Worm (Caenorhabditis elegans): Measurements from ENCODE around the gene sre-55.

Gene sre-55

DNA sequence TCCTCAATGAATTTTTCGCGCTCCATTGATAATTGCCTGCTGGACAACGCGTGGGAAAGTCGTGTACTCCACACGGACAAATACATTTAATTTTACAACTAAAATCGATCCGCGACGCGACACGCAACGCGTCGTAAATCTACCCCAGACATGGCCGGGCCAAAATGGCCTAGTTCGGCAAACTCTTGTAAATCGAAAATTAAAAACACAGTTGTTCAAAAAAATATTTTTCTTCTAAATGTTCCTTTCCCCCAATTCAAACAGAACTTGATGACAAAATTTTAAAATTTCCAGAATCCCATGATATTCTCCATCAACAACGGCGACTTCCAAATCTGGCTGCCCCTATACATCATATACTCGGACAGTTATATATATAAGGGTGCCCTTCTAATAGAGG is at the start of gene sre-55:
Gene sre-55, plus strand, starts transcription at position 301 of the 400 bp plus-strand sequence.
- TF ChIP-seq nhr-28 (tag; optimal IDR thresholded peaks at IDR 0.05) (no peak), unc-62 (GFP tag; optimal IDR thresholded peaks at IDR 0.05) (no peak), nhr-76 (tag; optimal IDR thresholded peaks at IDR 0.05) (no peak), zip-8 (tag; optimal IDR thresholded peaks at IDR 0.05) (no peak)

- no peak for TF ChIP-seq ceh-39 (tag; optimal IDR thresholded peaks at IDR 0.05)
These were observed 48.7 kb upstream of the sre-55 start, which contains the start of gene ife-5 for ce11 chrII:12280360-12280759. ife-5 (plus strand) TSS chrII:12280660.

DNA sequence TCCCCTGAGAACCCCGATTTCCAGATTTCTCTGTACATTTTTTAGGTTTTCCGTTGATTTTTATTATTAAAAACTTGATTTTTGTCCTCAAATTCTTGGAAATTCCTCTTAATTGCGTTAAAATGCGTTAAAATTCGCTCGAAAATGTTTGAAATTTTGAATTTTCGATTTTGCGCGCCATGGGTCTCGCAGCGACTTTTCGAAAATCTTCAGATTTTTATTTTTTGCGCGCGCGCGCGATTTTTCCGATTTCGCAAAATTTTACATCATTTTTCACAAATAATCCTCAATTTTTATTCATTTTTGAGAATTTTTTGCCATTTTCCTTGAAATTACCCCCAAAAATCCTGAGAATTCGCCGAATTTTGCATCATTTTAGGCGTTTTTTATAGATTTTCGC is 45.0 kb upstream of the sre-55 start:
- TF ChIP-seq nhr-76 (tag; optimal IDR thresholded peaks at IDR 0.05), result no peak
- TF ChIP-seq ham-2 (GFP tag; optimal IDR thresholded peaks at IDR 0.05), result no peak
- no peak for TF ChIP-seq elt-3 (tag; optimal IDR thresholded peaks at IDR 0.05)
- TF ChIP-seq lin-13 (tag; optimal IDR thresholded peaks at IDR 0.05), result no peak
- TF ChIP-seq mab-5 (tag; optimal IDR thresholded peaks at IDR 0.05), result no peak
- no peak for TF ChIP-seq blmp-1 (tag; optimal IDR thresholded peaks at IDR 0.05)
- no peak for TF ChIP-seq ztf-11 (tag; optimal IDR thresholded peaks at IDR 0.05)
- TF ChIP-seq ceh-83 (GFP tag; optimal IDR thresholded peaks at IDR 0.05), result no peak
- TF ChIP-seq pha-4 (tag; optimal IDR thresholded peaks at IDR 0.05), result no peak
- TF ChIP-seq nhr-237 (tag; optimal IDR thresholded peaks at IDR 0.05), result no peak
- TF ChIP-seq unc-62 (GFP tag; optimal IDR thresholded peaks at IDR 0.05), result no peak
- TF ChIP-seq cnd-1 (tag; optimal IDR thresholded peaks at IDR 0.05), result no peak

- TF ChIP-seq unc-120 (tag; optimal IDR thresholded peaks at IDR 0.05; ENCODE audit: poor library complexity, severe bottlenecking) (no peak), mab-5 (tag; optimal IDR thresholded peaks at IDR 0.05) (no peak), ces-1 (GFP tag; optimal IDR thresholded peaks at IDR 0.05) (no peak), ceh-83 (GFP tag; optimal IDR thresholded peaks at IDR 0.05) (no peak), sptf-1 (tag; optimal IDR thresholded peaks at IDR 0.05) (no peak), nhr-28 (tag; optimal IDR thresholded peaks at IDR 0.05) (no peak), nhr-76 (tag; optimal IDR thresholded peaks at IDR 0.05) (no peak), tbx-8 (GFP tag; optimal IDR thresholded peaks at IDR 0.05) (no peak), hlh-1 (tag; optimal IDR thresholded peaks at IDR 0.05) (no peak), drap-1 (GFP tag; optimal IDR thresholded peaks at IDR 0.05) (no peak)
These were observed 40.0 kb upstream of the sre-55 start, which contains the start of gene Y57A10A.31 for ce11 chrII:12289085-12289484. Y57A10A.31 (plus strand) TSS chrII:12289385.

DNA sequence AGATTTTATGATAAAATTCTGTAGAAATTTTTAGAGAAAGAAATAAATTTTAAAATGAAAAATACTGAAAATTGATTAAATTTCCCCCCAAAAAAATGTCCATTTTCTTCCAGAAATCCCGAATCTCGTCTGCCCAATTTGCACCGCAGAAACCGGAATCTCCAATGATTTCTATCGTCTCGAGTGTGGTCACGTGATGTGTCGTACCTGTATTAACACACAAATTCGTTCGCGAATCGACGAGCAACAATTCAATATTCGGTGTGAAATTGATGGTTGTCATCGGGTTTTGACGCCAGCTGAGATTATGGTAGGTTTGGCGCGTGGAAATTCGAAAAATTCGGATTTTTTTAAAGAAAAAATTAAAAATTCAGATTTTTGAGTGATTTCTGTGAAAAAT is 32.5 kb upstream of the sre-55 start:
- TF ChIP-seq unc-39 (tag; optimal IDR thresholded peaks at IDR 0.05) (no peak), lin-13 (tag; optimal IDR thresholded peaks at IDR 0.05) (no peak), ceh-43 (GFP tag; optimal IDR thresholded peaks at IDR 0.05) (no peak), ztf-11 (tag; optimal IDR thresholded peaks at IDR 0.05) (no peak), nhr-2 (tag; optimal IDR thresholded peaks at IDR 0.05) (no peak), zip-8 (tag; optimal IDR thresholded peaks at IDR 0.05) (no peak), mep-1 (tag; optimal IDR thresholded peaks at IDR 0.05) (no peak), mls-2 (tag; optimal IDR thresholded peaks at IDR 0.05) (no peak), ceh-83 (GFP tag; optimal IDR thresholded peaks at IDR 0.05) (no peak), drap-1 (GFP tag; optimal IDR thresholded peaks at IDR 0.05) (no peak), nhr-237 (tag; optimal IDR thresholded peaks at IDR 0.05) (no peak), tbx-8 (GFP tag; optimal IDR thresholded peaks at IDR 0.05) (no peak), nhr-12 (tag; optimal IDR thresholded peaks at IDR 0.05) (no peak), flh-1 (GFP tag; optimal IDR thresholded peaks at IDR 0.05) (no peak), M03D4.4 (tag; optimal IDR thresholded peaks at IDR 0.05) (no peak), sem-2 (GFP tag; optimal IDR thresholded peaks at IDR 0.05) (no peak), lin-32 (GFP tag; optimal IDR thresholded peaks at IDR 0.05) (no peak)

- TF ChIP-seq lsy-2 (tag; optimal IDR thresholded peaks at IDR 0.05), result no peak
- no peak for TF ChIP-seq sem-2 (GFP tag; optimal IDR thresholded peaks at IDR 0.05)
- no peak for TF ChIP-seq nhr-237 (tag; optimal IDR thresholded peaks at IDR 0.05)
- TF ChIP-seq unc-62 (GFP tag; optimal IDR thresholded peaks at IDR 0.05), result no peak
- no peak for TF ChIP-seq ztf-11 (tag; optimal IDR thresholded peaks at IDR 0.05)
- no peak for TF ChIP-seq pha-4 (tag; optimal IDR thresholded peaks at IDR 0.05)
These were observed 28.4 kb upstream of the sre-55 start for ce11 chrII:12300680-12301079.
